Fruit fly (Drosophila melanogaster) whole organism, embryonic: ENCODE data around the gene Rh5.

Source experiments
- Abd-B ChIP-seq: fragments of 200-800 bp; sonication (Bioruptor generic); optimal IDR thresholded peaks from 2 replicates; lab custom pipeline; 2018; ENCODE audit warnings: missing biosample characterization, mild to moderate bottlenecking, missing genetic modification characterization, moderate library complexity
- Atf-2 ChIP-seq: fragments of 200-800 bp; sonication (Bioruptor generic); optimal IDR thresholded peaks from 2 replicates; lab custom pipeline; 2016; ENCODE audit warnings: missing biosample characterization, missing genetic modification characterization
- Atf6 ChIP-seq: fragments of 200-800 bp; sonication (Bioruptor generic); IDR thresholded peaks from 2 replicates; pipeline ENCODE4 v1.3.6; 2022; ENCODE audit warnings: missing biosample characterization, missing genetic modification characterization
- Awh ChIP-seq: fragments of 200-800 bp; sonication (Bioruptor generic); IDR thresholded peaks from 2 replicates; pipeline ENCODE4, ENCODE4 v1.3.6; 2022; ENCODE audit warnings: missing biosample characterization, missing genetic modification characterization
- B-H2 ChIP-seq: fragments of 200-800 bp; sonication (Bioruptor generic); optimal IDR thresholded peaks from 2 replicates; lab custom pipeline; 2018; ENCODE audit warnings: missing biosample characterization, mild to moderate bottlenecking, missing genetic modification characterization
- CG10147 ChIP-seq: fragments of 200-800 bp; sonication (Bioruptor generic); optimal IDR thresholded peaks from 2 replicates; lab custom pipeline; 2019; ENCODE audit warnings: missing biosample characterization, mild to moderate bottlenecking, missing genetic modification characterization, moderate library complexity
- CG10431 ChIP-seq: fragments of 200-800 bp; sonication (Bioruptor generic); optimal IDR thresholded peaks from 3 replicates; lab custom pipeline; 2018; ENCODE audit warnings: missing biosample characterization, mild to moderate bottlenecking, missing genetic modification characterization
- CG11456 ChIP-seq: fragments of 200-800 bp; sonication (Bioruptor generic); IDR thresholded peaks from 3 replicates; pipeline ENCODE4 v1.3.6; 2022; ENCODE audit warnings: missing biosample characterization, missing genetic modification characterization
- CG11695 ChIP-seq: fragments of 200-800 bp; sonication (Bioruptor generic); IDR thresholded peaks from 3 replicates; pipeline ENCODE4 v1.3.6; 2022; ENCODE audit warnings: missing biosample characterization, missing genetic modification characterization
- CG11723 ChIP-seq: fragments of 200-800 bp; sonication (Bioruptor generic); optimal IDR thresholded peaks from 2 replicates; lab custom pipeline; 2017; ENCODE audit warnings: missing biosample characterization, mild to moderate bottlenecking, missing genetic modification characterization
- CG13296 ChIP-seq: fragments of 200-800 bp; sonication (Bioruptor generic); optimal IDR thresholded peaks from 3 replicates; lab custom pipeline; 2018; ENCODE audit warnings: missing biosample characterization, mild to moderate bottlenecking, missing genetic modification characterization
- CG14014 ChIP-seq: fragments of 200-800 bp; sonication (Bioruptor generic); IDR thresholded peaks from 2 replicates; pipeline ENCODE4 v1.3.6; 2022; ENCODE audit warnings: missing biosample characterization, missing genetic modification characterization
- CG14667 ChIP-seq: fragments of 200-800 bp; sonication (Bioruptor generic); IDR thresholded peaks from 2 replicates; pipeline ENCODE4 v1.3.6; 2022; ENCODE audit warnings: missing biosample characterization, missing genetic modification characterization
- CG14710 ChIP-seq: fragments of 200-800 bp; sonication (Bioruptor generic); optimal IDR thresholded peaks from 3 replicates; lab custom pipeline; 2019; ENCODE audit warnings: missing biosample characterization, mild to moderate bottlenecking, missing genetic modification characterization, moderate library complexity
- CG16815 ChIP-seq: fragments of 200-800 bp; sonication (Bioruptor generic); optimal IDR thresholded peaks from 3 replicates; lab custom pipeline; 2017; ENCODE audit warnings: missing biosample characterization, mild to moderate bottlenecking, missing genetic modification characterization
- CG17186 ChIP-seq: fragments of 200-800 bp; sonication (Bioruptor generic); optimal IDR thresholded peaks from 3 replicates; lab custom pipeline; 2017; ENCODE audit warnings: missing biosample characterization, missing genetic modification reagents, missing genetic modification characterization
- CG2712 ChIP-seq: fragments of 200-800 bp; optimal IDR thresholded peaks from 3 replicates; lab custom pipeline; 2019; ENCODE audit warnings: missing biosample characterization, mild to moderate bottlenecking, missing genetic modification characterization, moderate library complexity
- CG31224 ChIP-seq: fragments of 200-800 bp; sonication (Bioruptor generic); IDR thresholded peaks from 2 replicates; pipeline ENCODE4 v1.3.6; 2022; ENCODE audit warnings: missing biosample characterization, missing genetic modification characterization
- CG34376 ChIP-seq: fragments of 200-800 bp; sonication (Bioruptor generic); optimal IDR thresholded peaks from 2 replicates; lab custom pipeline; 2018; ENCODE audit warnings: missing biosample characterization, mild to moderate bottlenecking, missing genetic modification characterization
- CG6272 ChIP-seq: fragments of 200-800 bp; sonication (Bioruptor generic); IDR thresholded peaks from 2 replicates; pipeline ENCODE4 v1.3.6; 2022; ENCODE audit warnings: missing biosample characterization, missing genetic modification characterization
- CG6813 ChIP-seq: fragments of 200-800 bp; sonication (Bioruptor generic); optimal IDR thresholded peaks from 2 replicates; lab custom pipeline; 2017; ENCODE audit warnings: missing biosample characterization, missing genetic modification characterization, mild to moderate bottlenecking, moderate library complexity, missing genetic modification reagents
- CG8478 ChIP-seq: fragments of >200 bp; optimal IDR thresholded peaks from 2 replicates; lab custom pipeline; 2018
- CG8944 ChIP-seq: fragments of 200-800 bp; sonication (Bioruptor generic); optimal IDR thresholded peaks from 3 replicates; lab custom pipeline; 2016; ENCODE audit warnings: missing biosample characterization, missing genetic modification characterization
- CG9932 ChIP-seq: fragments of 200-800 bp; sonication (Bioruptor generic); IDR thresholded peaks from 2 replicates; pipeline ENCODE4 v1.3.6; 2022; ENCODE audit warnings: missing biosample characterization, missing genetic modification characterization
- D ChIP-seq, 2 experiments: fragments of 200-800 bp in 1 of 2; fragments of >200 bp in 1 of 2; sonication (Bioruptor generic) in 1 of 2; optimal IDR thresholded peaks; 2 replicates in 1 of 2; 3 replicates in 1 of 2; lab custom pipeline; 2017; ENCODE audit warnings: mild to moderate bottlenecking in 1 of 2, missing biosample characterization in 1 of 2, missing genetic modification characterization in 1 of 2, missing genetic modification reagents in 1 of 2
- Dll ChIP-seq: fragments of 200-800 bp; sonication (Bioruptor generic); IDR thresholded peaks from 4 replicates; pipeline ENCODE4 v1.3.6; 2022; ENCODE audit warnings: missing biosample characterization, missing genetic modification characterization; ENCODE audit not compliant: partially characterized antibody
- Dref ChIP-seq: fragments of 200-800 bp; sonication (Bioruptor generic); IDR thresholded peaks from 2 replicates; pipeline ENCODE4 v1.3.6; 2022; ENCODE audit warnings: missing biosample characterization, missing genetic modification characterization
- Ets65A ChIP-seq: fragments of 200-800 bp; sonication (Bioruptor generic); peaks from one replicate; lab custom pipeline; 2016; ENCODE audit warnings: missing biosample characterization, missing genetic modification characterization
- Hmx ChIP-seq: fragments of 200-800 bp; sonication (Bioruptor generic); optimal IDR thresholded peaks from 2 replicates; lab custom pipeline; 2016; ENCODE audit warnings: missing biosample characterization, missing genetic modification characterization
- Mad ChIP-seq: fragments of 200-800 bp; sonication (Bioruptor generic); optimal IDR thresholded peaks from 2 replicates; lab custom pipeline; 2016; ENCODE audit warnings: missing biosample characterization, missing genetic modification characterization
- NfI ChIP-seq: fragments of 200-800 bp; sonication (Bioruptor generic); optimal IDR thresholded peaks from 3 replicates; lab custom pipeline; 2018; ENCODE audit warnings: missing biosample characterization, mild to moderate bottlenecking, missing genetic modification characterization, moderate library complexity
- Oaz ChIP-seq: fragments of 200-800 bp; sonication (Bioruptor generic); IDR thresholded peaks from 2 replicates; pipeline ENCODE4 v1.3.6; 2022; ENCODE audit warnings: missing biosample characterization, missing genetic modification characterization
- Ptx1 ChIP-seq: fragments of 200-800 bp; sonication (Bioruptor generic); IDR thresholded peaks from 2 replicates; pipeline ENCODE4 v1.3.6; 2022; ENCODE audit warnings: missing biosample characterization, missing genetic modification characterization
- Six4 ChIP-seq: fragments of 200-800 bp; sonication (Bioruptor generic); optimal IDR thresholded peaks from 2 replicates; lab custom pipeline; 2016; ENCODE audit warnings: missing biosample characterization, missing genetic modification characterization
- Ssrp ChIP-seq: fragments of 200-800 bp; sonication (Bioruptor generic); optimal IDR thresholded peaks from 2 replicates; lab custom pipeline; 2018; ENCODE audit warnings: missing biosample characterization, mild to moderate bottlenecking, missing genetic modification characterization, moderate library complexity
- ap ChIP-seq: fragments of 200-800 bp; sonication (Bioruptor generic); IDR thresholded peaks from 2 replicates; pipeline ENCODE4 v1.3.6; 2022; ENCODE audit warnings: missing biosample characterization, missing genetic modification characterization
- bcd ChIP-seq: fragments of 200-800 bp; sonication (Bioruptor generic); optimal IDR thresholded peaks from 2 replicates; lab custom pipeline; 2017; ENCODE audit warnings: missing biosample characterization, mild to moderate bottlenecking, missing genetic modification characterization
- cwo ChIP-seq: fragments of 200-800 bp; sonication (Bioruptor generic); optimal IDR thresholded peaks from 3 replicates; lab custom pipeline; 2017; ENCODE audit warnings: missing biosample characterization, missing genetic modification characterization, mild to moderate bottlenecking, moderate library complexity, missing genetic modification reagents
- dati ChIP-seq: fragments of 200-800 bp; sonication (Bioruptor generic); IDR thresholded peaks from 2 replicates; pipeline ENCODE4 v1.3.6; 2022; ENCODE audit warnings: missing biosample characterization, missing genetic modification characterization
- gcm2 ChIP-seq: fragments of 200-800 bp; sonication (Bioruptor generic); optimal IDR thresholded peaks from 2 replicates; lab custom pipeline; 2016; ENCODE audit warnings: missing biosample characterization, missing genetic modification characterization
- gsb-n ChIP-seq: fragments of 200-800 bp; sonication (Bioruptor generic); optimal IDR thresholded peaks from 3 replicates; lab custom pipeline; 2018; ENCODE audit warnings: missing biosample characterization, mild to moderate bottlenecking, missing genetic modification characterization
- jumu ChIP-seq: fragments of 200-800 bp; sonication (Bioruptor generic); optimal IDR thresholded peaks from 3 replicates; lab custom pipeline; 2016; ENCODE audit warnings: missing biosample characterization, missing genetic modification characterization
- mirr ChIP-seq: fragments of 200-800 bp; sonication (Bioruptor generic); optimal IDR thresholded peaks from 3 replicates; lab custom pipeline; 2018; ENCODE audit warnings: missing biosample characterization, mild to moderate bottlenecking, missing genetic modification characterization
- nau ChIP-seq: fragments of 200-800 bp; sonication (Bioruptor generic); optimal IDR thresholded peaks from 3 replicates; lab custom pipeline; 2017; ENCODE audit warnings: missing biosample characterization, mild to moderate bottlenecking, missing genetic modification characterization, missing genetic modification reagents
- pan ChIP-seq, 4 experiments: fragments of >200 bp in 3 of 4; fragments of 200-800 bp in 1 of 4; sonication (Bioruptor generic) in 1 of 4; optimal IDR thresholded peaks in 3 of 4; IDR thresholded peaks in 1 of 4; 2 replicates each; pipeline versions ENCODE4 v1.3.6 to Lab custom; 2017 to 2022; ENCODE audit warnings: missing biosample characterization in 2 of 4, missing genetic modification characterization in 2 of 4, mixed read lengths in 1 of 4
- peb ChIP-seq: fragments of 200-800 bp; sonication (Bioruptor generic); IDR thresholded peaks from 2 replicates; pipeline ENCODE4 v1.3.6; 2022; ENCODE audit warnings: missing biosample characterization, missing genetic modification characterization
- pum ChIP-seq: fragments of 200-800 bp; sonication (Bioruptor generic); optimal IDR thresholded peaks from 2 replicates; lab custom pipeline; 2016; ENCODE audit warnings: missing biosample characterization, missing genetic modification characterization
- sens ChIP-seq: fragments of 200-800 bp; sonication (Bioruptor generic); peaks from one replicate; lab custom pipeline; 2016; ENCODE audit warnings: missing biosample characterization, missing genetic modification characterization
- usp ChIP-seq: fragments of >200 bp; optimal IDR thresholded peaks from 2 replicates; lab custom pipeline; 2017; ENCODE audit warnings: missing biosample characterization, missing genetic modification characterization
- yki ChIP-seq: fragments of >200 bp; optimal IDR thresholded peaks from 3 replicates; lab custom pipeline; 2018

Rh5 gene

DNA sequence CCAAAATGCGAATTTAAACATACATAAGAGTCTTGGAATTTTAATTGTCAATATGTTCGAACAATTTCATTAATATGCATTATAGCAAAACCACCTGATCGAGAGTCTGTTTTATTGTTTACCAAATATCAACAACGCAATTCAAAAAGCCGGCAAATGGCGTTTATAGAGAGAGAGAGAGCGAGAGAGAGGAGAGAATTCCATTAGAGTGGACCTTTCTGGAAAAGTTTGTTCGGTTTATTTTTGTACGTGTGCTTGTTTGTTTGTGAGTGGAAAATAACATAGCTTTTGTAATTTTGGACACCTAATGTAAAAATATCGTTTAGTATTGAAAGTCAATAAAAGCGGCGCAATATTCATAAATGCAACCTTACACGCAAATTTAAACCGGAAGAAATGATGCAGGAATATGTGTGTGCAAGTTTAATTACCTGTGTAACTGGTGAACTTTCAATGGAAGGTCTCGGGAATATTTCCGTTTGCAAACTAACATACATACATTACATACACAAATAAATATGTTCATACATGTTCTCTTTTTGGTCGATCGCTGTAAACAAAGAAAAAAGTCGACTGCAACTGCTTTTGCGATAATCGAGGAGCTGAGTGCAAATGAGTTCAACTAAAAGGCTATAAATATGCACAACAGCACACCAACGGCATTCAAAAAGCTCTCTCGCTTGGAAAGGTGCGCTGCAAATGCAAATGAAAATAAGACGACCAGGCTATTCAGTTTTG is 36.8 kb downstream of the Rh5 start, which contains the start of gene CG6785 (continued):
- peak; percentile 70 for TF ChIP-seq CG2712 (tag; lab: Kevin White, UChicago)
- TF ChIP-seq NfI: peak; percentile 67
- TF ChIP-seq yki (lab: Kevin White, UChicago): no peak
- no peak for TF ChIP-seq Ptx1 (GFP tag; lab: Robert Waterston, UW)
- TF ChIP-seq CG10147 (GFP tag; lab: Kevin White, UChicago): peak; percentile 52
- peak; percentile 70 for TF ChIP-seq Mad (GFP tag; lab: Kevin White, UChicago)
- no peak for TF ChIP-seq pan (optimal IDR thresholded peaks at IDR 0.05; lab: Kevin White, UChicago)
- TF ChIP-seq pan (GFP tag; optimal IDR thresholded peaks at IDR 0.05 in 1 of 2, IDR thresholded peaks at IDR 0.05 in 1 of 2): peak in 1 of 2 experiments; percentile 59
- TF ChIP-seq CG14014 (GFP tag; lab: Robert Waterston, UW): peak; percentile 85; the same call in 1 of the 2 replicates
- no peak for TF ChIP-seq ap (GFP tag; lab: Robert Waterston, UW)
- TF ChIP-seq Ets65A: no peak
- TF ChIP-seq peb: no peak
- TF ChIP-seq CG6813 (GFP tag; lab: Kevin White, UChicago): peak; percentile 96
- peak; percentile 60 for TF ChIP-seq cwo (GFP tag; lab: Kevin White, UChicago)
- TF ChIP-seq CG16815: no peak
- TF ChIP-seq CG8478 (lab: Kevin White, UChicago): no peak
- no peak for TF ChIP-seq usp (GFP tag; lab: Kevin White, UChicago)
- peak; percentile 88 for TF ChIP-seq gsb-n
- peak; percentile 99 for TF ChIP-seq sens
- TF ChIP-seq bcd (GFP tag; lab: Kevin White, UChicago): peak; percentile 66
- peak; percentile 71 for TF ChIP-seq CG11695 (GFP tag; lab: Robert Waterston, UW)
- TF ChIP-seq CG6272: no peak
- no peak for TF ChIP-seq D (optimal IDR thresholded peaks at IDR 0.05; lab: Kevin White, UChicago)
- peak; percentile 83 for TF ChIP-seq D (GFP tag; optimal IDR thresholded peaks at IDR 0.05; lab: Kevin White, UChicago)
- TF ChIP-seq CG14710: peak; percentile 73
- peak; percentile 61 for TF ChIP-seq nau (GFP tag; lab: Kevin White, UChicago)
- TF ChIP-seq Hmx (GFP tag; lab: Kevin White, UChicago): no peak
- no peak for TF ChIP-seq Ssrp
- TF ChIP-seq B-H2: peak; percentile 88
- peak; percentile 90 for TF ChIP-seq CG10431 (GFP tag; lab: Kevin White, UChicago)
- TF ChIP-seq CG11456 (GFP tag; lab: Robert Waterston, UW): peak; percentile 65; the same call in 2 of the 3 replicates
- peak; percentile 83 for TF ChIP-seq CG11723 (GFP tag; lab: Kevin White, UChicago)
- peak; percentile 30; the same call in 1 of the 2 replicates for TF ChIP-seq CG9932 (GFP tag; lab: Robert Waterston, UW)
- peak; percentile 62 for TF ChIP-seq pum
- TF ChIP-seq jumu (GFP tag; lab: Kevin White, UChicago): peak; percentile 38
- TF ChIP-seq dati (GFP tag; lab: Robert Waterston, UW): no peak
- peak; percentile 81 for TF ChIP-seq Six4 (GFP tag; lab: Kevin White, UChicago)
- peak; percentile 66 for TF ChIP-seq CG17186 (GFP tag; lab: Kevin White, UChicago)
- TF ChIP-seq Dref: no peak
- TF ChIP-seq CG14667 (GFP tag; lab: Robert Waterston, UW): no peak
- TF ChIP-seq Atf-2 (GFP tag; lab: Kevin White, UChicago): peak; percentile 86
- TF ChIP-seq Atf6: peak; percentile 72
- no peak for TF ChIP-seq CG31224 (GFP tag; lab: Robert Waterston, UW)
- TF ChIP-seq Abd-B: no peak
- TF ChIP-seq Awh (GFP tag; lab: Robert Waterston, UW): peak; percentile 80
- TF ChIP-seq gcm2: peak; percentile 77
- TF ChIP-seq Dll: no peak
- peak; percentile 81 for TF ChIP-seq mirr (GFP tag; lab: Kevin White, UChicago)
- peak; percentile 91 for TF ChIP-seq CG34376
- no peak for TF ChIP-seq Oaz (GFP tag; lab: Robert Waterston, UW)
- TF ChIP-seq CG13296 (GFP tag; lab: Kevin White, UChicago): peak; percentile 87
- peak; percentile 80 for TF ChIP-seq CG8944 (GFP tag; lab: Kevin White, UChicago)
